Worm (Caenorhabditis elegans): ENCODE results near the gene secs-1.

DNA sequence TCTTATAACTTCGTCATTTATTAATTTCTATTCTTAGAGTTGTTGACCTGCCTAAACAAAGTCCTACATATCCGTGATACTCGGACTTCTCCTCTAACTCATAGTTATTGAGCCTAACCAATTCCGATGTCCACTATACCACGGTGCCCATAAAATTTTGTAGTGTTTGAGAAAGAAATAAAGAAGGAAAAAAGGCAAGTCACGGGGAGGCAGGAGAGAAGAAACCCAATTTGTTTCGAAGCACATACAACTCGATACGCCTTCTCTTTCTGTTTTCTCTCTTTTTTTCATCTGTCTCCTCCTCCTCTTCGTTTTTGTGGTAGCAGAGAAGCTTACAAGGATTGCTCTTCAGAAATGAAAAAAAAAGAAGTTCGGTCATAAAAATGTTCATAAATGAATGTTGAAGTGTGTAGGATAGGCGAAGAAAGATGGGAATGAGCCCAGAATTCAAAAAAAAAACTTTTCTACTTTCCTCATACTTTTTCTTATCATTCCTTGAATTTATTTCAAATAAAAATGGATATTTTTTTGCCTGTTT is 30.5 kb upstream of the secs-1 start:
- no peak for TF ChIP-seq ztf-29 (GFP tag; IDR thresholded peaks at IDR 0.05)
- TF ChIP-seq T22C8.4 (GFP tag; IDR thresholded peaks at IDR 0.05), result no peak
- no peak for TF ChIP-seq flt-1 (GFP tag; IDR thresholded peaks at IDR 0.05)
- no peak for TF ChIP-seq ztf-23 (GFP tag; IDR thresholded peaks at IDR 0.05)

Measured in whole organism, midembryonic.